Fruit fly (Drosophila melanogaster) whole organism, wandering third instar larva: ENCODE results near the gene Fbw5.

Experiments
- Dfd ChIP-seq: fragments of >200 bp; optimal IDR thresholded peaks from 2 replicates; lab custom pipeline; 2017; ENCODE audit warnings: missing biosample characterization, missing genetic modification characterization
- Myc ChIP-seq: fragments of >200 bp; optimal IDR thresholded peaks from 2 replicates; lab custom pipeline; 2017
- brk ChIP-seq: fragments of 200-800 bp; sonication (Bioruptor generic); optimal IDR thresholded peaks from 2 replicates; lab custom pipeline; 2016; ENCODE audit warnings: missing biosample characterization, mild to moderate bottlenecking, missing genetic modification characterization
- ey ChIP-seq: fragments of 200-800 bp; sonication (Bioruptor generic); optimal IDR thresholded peaks from 2 replicates; lab custom pipeline; 2016; ENCODE audit warnings: missing biosample characterization, missing genetic modification characterization
- fru ChIP-seq: fragments of 200-800 bp; sonication (Bioruptor generic); optimal IDR thresholded peaks from 3 replicates; lab custom pipeline; 2016; ENCODE audit warnings: missing biosample characterization, mild to moderate bottlenecking, missing genetic modification characterization
- h ChIP-seq: fragments of 200-800 bp; sonication (Bioruptor generic); optimal IDR thresholded peaks from 3 replicates; lab custom pipeline; 2016; ENCODE audit warnings: missing biosample characterization, mild to moderate bottlenecking, missing genetic modification characterization
- jim ChIP-seq: fragments of 175-275, 200-325 bp; sonication (Bioruptor generic); optimal IDR thresholded peaks from 2 replicates; lab custom pipeline; 2016; ENCODE audit warnings: missing biosample characterization, mild to moderate bottlenecking, missing genetic modification characterization
- lola ChIP-seq: fragments of >200 bp; optimal IDR thresholded peaks from 2 replicates; lab custom pipeline; 2017; ENCODE audit warnings: missing biosample characterization, missing genetic modification characterization
- pan ChIP-seq: fragments of >200 bp; optimal IDR thresholded peaks from 2 replicates; lab custom pipeline; 2017
- tai ChIP-seq: sonication (Bioruptor generic); optimal IDR thresholded peaks from 2 replicates; lab custom pipeline; 2016; ENCODE audit warnings: missing biosample characterization, missing genetic modification characterization
- woc ChIP-seq: sonication (Bioruptor generic); optimal IDR thresholded peaks from 2 replicates; lab custom pipeline; 2016; ENCODE audit warnings: missing biosample characterization, mild to moderate bottlenecking, missing genetic modification characterization

DNA sequence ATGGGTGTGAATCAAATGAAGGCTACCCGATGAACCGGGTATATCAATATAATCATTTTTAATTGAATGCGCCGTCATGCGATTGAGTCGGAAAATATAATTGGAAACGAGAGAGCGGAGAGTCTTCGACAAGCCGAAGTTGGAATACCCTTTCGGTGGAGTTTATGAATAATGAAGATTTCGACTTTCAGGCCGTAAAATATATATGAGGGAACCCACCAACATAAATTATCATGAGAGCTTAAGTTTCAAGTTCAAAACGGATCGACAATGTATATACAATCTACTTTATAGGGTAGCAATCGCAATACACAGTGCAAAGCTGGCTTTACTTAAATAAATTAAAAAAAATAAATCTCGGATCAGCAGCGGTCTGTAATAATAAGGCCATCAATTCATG is 33.9 kb downstream of the Fbw5 start:
- no peak for TF ChIP-seq jim
- TF ChIP-seq h (GFP tag; lab: Kevin White, UChicago): peak; percentile 20
- TF ChIP-seq Myc (lab: Kevin White, UChicago): no peak
- TF ChIP-seq brk (GFP tag; lab: Kevin White, UChicago): no peak
- TF ChIP-seq fru (GFP tag; lab: Kevin White, UChicago): no peak
- no peak for TF ChIP-seq tai (GFP tag; lab: Kevin White, UChicago)
- TF ChIP-seq Dfd (GFP tag; lab: Kevin White, UChicago): no peak
- TF ChIP-seq woc: no peak
- no peak for TF ChIP-seq pan (lab: Kevin White, UChicago)
- TF ChIP-seq ey (GFP tag; lab: Kevin White, UChicago): no peak
- no peak for TF ChIP-seq lola (GFP tag; lab: Kevin White, UChicago)
